Fruit fly (Drosophila melanogaster): ENCODE data around the gene Nrt.
A peak's percentile ranks its signal among the peaks of the same experiment; 100 is the strongest.

Gene Nrt

DNA sequence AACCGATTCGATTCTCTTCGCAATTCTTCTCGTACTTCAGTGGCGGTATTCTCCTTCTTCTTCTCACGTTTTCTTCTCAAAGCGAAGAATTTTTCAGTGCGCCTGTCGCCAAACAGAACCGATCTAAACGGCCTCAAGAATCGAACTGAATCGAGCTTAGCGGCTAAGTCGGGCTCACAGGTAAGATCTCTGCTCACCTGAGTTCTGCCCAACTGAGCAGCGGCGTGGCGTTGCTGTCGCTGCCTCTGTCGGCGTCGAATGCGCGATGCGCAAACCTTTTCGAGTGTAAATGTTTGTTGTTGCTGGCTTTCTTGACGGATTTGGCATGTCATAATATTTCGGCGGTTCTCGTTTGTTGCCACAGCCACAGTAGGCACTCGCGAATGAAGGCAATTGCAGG lies 46.0 kb downstream of the Nrt start (continued):
- TF ChIP-seq CG4360 (GFP tag; IDR thresholded peaks at IDR 0.05): 0 out of 2 replicates have a peak, but pooled peaks have one; percentile 7
- TF ChIP-seq Rx (GFP tag; IDR thresholded peaks at IDR 0.05): no peak
- no peak for TF ChIP-seq Gsc (GFP tag; IDR thresholded peaks at IDR 0.05)
- TF ChIP-seq ind (GFP tag; optimal IDR thresholded peaks at IDR 0.05): no peak

DNA sequence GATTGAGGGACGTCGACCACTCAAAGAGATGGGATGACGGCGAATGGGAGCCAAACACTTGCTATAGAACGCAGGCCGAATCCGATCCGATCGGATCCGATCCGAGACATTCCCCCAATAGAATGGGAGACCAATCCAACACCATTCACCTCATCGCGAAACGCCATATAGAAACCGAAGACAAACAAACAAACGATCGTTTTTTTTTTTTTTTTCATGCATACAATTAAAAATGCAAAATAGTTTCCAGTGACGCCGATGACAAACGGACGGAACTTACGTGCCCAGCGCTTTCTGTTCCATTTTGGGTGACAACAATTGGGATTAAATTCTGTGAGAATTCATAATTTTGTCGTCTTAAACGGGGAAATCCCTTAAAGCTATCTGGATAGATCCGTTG lies 48.1 kb downstream of the Nrt start:
- TF ChIP-seq CG31388 (GFP tag; optimal IDR thresholded peaks at IDR 0.05) (no peak), crc (GFP tag; optimal IDR thresholded peaks at IDR 0.05) (no peak), tin (GFP tag; optimal IDR thresholded peaks at IDR 0.05) (no peak), NFAT (GFP tag; IDR thresholded peaks at IDR 0.05) (0 out of 2 replicates have a peak, but pooled peaks have one; percentile 27), ci (GFP tag; IDR thresholded peaks at IDR 0.05) (no peak), vvl (GFP tag; IDR thresholded peaks at IDR 0.05) (peak; percentile 70), CG9727 (GFP tag; optimal IDR thresholded peaks at IDR 0.05) (no peak), croc (GFP tag; conservative IDR thresholded peaks at IDR 0.05) (no peak), CG7745 (tag; optimal IDR thresholded peaks at IDR 0.05) (no peak), chinmo (GFP tag; IDR thresholded peaks at IDR 0.05; ENCODE audit: partially characterized antibody) (peak; percentile 77; the same call in 2 of the 4 replicates), CG17568 (GFP tag; optimal IDR thresholded peaks at IDR 0.05) (no peak), CG32772 (GFP tag; IDR thresholded peaks at IDR 0.05) (no peak), zfh2 (GFP tag; optimal IDR thresholded peaks at IDR 0.05) (no peak), CG7786 (GFP tag; optimal IDR thresholded peaks at IDR 0.05) (no peak), Deaf1 (tag; optimal IDR thresholded peaks at IDR 0.05) (peak; percentile 12)

dm6 chr3L:16818063-16818462 lies 52.2 kb downstream of the Nrt start:
- peak; percentile 24; the same call in 1 of the 2 replicates for TF ChIP-seq Xrp1 (GFP tag; IDR thresholded peaks at IDR 0.05)
- no peak for TF ChIP-seq CG11398 (GFP tag; optimal IDR thresholded peaks at IDR 0.05)
- TF ChIP-seq Med (GFP tag): peak; percentile 38
- TF ChIP-seq Dip3 (GFP tag; optimal IDR thresholded peaks at IDR 0.05): no peak
- peak; percentile 58 for TF ChIP-seq corto (GFP tag; optimal IDR thresholded peaks at IDR 0.05)
- no peak for TF ChIP-seq trh (GFP tag; optimal IDR thresholded peaks at IDR 0.05)
- peak; percentile 86 for TF ChIP-seq lbe (GFP tag; optimal IDR thresholded peaks at IDR 0.05)
- no peak for TF ChIP-seq CG2116 (GFP tag; optimal IDR thresholded peaks at IDR 0.05)
- TF ChIP-seq BEAF-32 (GFP tag; optimal IDR thresholded peaks at IDR 0.05): no peak
- no peak for TF ChIP-seq unc-4 (GFP tag; IDR thresholded peaks at IDR 0.05; ENCODE audit: partially characterized antibody)
- TF ChIP-seq CG7987 (GFP tag; optimal IDR thresholded peaks at IDR 0.05): no peak
- TF ChIP-seq sens (GFP tag): peak; percentile 55
- TF ChIP-seq Drgx (GFP tag; IDR thresholded peaks at IDR 0.05): peak; percentile 63
- 0 out of 2 replicates have a peak, but pooled peaks have one; percentile 21 for TF ChIP-seq CG6689 (GFP tag; IDR thresholded peaks at IDR 0.05)
- TF ChIP-seq salm (tag; optimal IDR thresholded peaks at IDR 0.05): no peak
- peak; percentile 34 to 82 for TF ChIP-seq bsh (GFP tag; optimal IDR thresholded peaks at IDR 0.05)
- TF ChIP-seq CG2712 (tag; optimal IDR thresholded peaks at IDR 0.05): peak; percentile 9
- peak; percentile 14 for TF ChIP-seq Blimp-1 (GFP tag; optimal IDR thresholded peaks at IDR 0.05)
- TF ChIP-seq dmrt11E (tag; optimal IDR thresholded peaks at IDR 0.05): peak; percentile 22
- TF ChIP-seq nom (GFP tag; optimal IDR thresholded peaks at IDR 0.05): peak; percentile 93
- no peak for TF ChIP-seq C15 (GFP tag; IDR thresholded peaks at IDR 0.05)

Measured in whole organism, embryonic.